Worm (Caenorhabditis elegans): ENCODE measurements around the gene F23A7.1.

F23A7.1 gene

ce11 chrX:16204310-16204709 is 12.9 kb upstream of the F23A7.1 start:
- no peak for TF ChIP-seq F57C9.4 (tag; optimal IDR thresholded peaks at IDR 0.05)
- no peak for TF ChIP-seq ztf-22 (GFP tag; optimal IDR thresholded peaks at IDR 0.05)
- TF ChIP-seq lsy-27 (tag; optimal IDR thresholded peaks at IDR 0.05; ENCODE audit: borderline replicate concordance, insufficient read depth) = no peak
- no peak for TF ChIP-seq F37B4.10 (GFP tag; IDR thresholded peaks at IDR 0.05)
- no peak for TF ChIP-seq ekl-4 (GFP tag; IDR thresholded peaks at IDR 0.05)
- TF ChIP-seq zfh-2 (GFP tag; conservative IDR thresholded peaks at IDR 0.05) = peak; percentile 68
- TF ChIP-seq mcd-1 (GFP tag; IDR thresholded peaks at IDR 0.05) = no peak
- TF ChIP-seq rcor-1 (GFP tag; IDR thresholded peaks at IDR 0.05) = no peak
- no peak for TF ChIP-seq lin-26 (GFP tag; IDR thresholded peaks at IDR 0.05)
- no peak for TF ChIP-seq snpc-4 (GFP tag; optimal IDR thresholded peaks at IDR 0.05)
- peak in 1 of 4 experiments; percentile 27 for TF ChIP-seq snpc-4 (tag; optimal IDR thresholded peaks at IDR 0.05)
- no peak for TF ChIP-seq ceh-40 (GFP tag; IDR thresholded peaks at IDR 0.05)
- no peak for TF ChIP-seq F23B12.7 (tag; optimal IDR thresholded peaks at IDR 0.05; ENCODE audit: insufficient read depth)
- TF ChIP-seq egrh-3 (GFP tag; IDR thresholded peaks at IDR 0.05) = peak; percentile 39; the same call in 1 of the 2 replicates
- TF ChIP-seq cebp-2 (GFP tag; IDR thresholded peaks at IDR 0.05) = no peak
- TF ChIP-seq aptf-3 (GFP tag; IDR thresholded peaks at IDR 0.05) = no peak
- TF ChIP-seq hlh-26 (GFP tag; conservative IDR thresholded peaks at IDR 0.05) = no peak
- TF ChIP-seq lsl-1 (GFP tag; optimal IDR thresholded peaks at IDR 0.05) = no peak
- no peak for TF ChIP-seq pbrm-1 (GFP tag; IDR thresholded peaks at IDR 0.05)
- no peak for TF ChIP-seq madf-10 (tag; optimal IDR thresholded peaks at IDR 0.05)
- no peak for TF ChIP-seq aptf-2 (GFP tag; conservative IDR thresholded peaks at IDR 0.05)
- TF ChIP-seq B0035.1 (tag; optimal IDR thresholded peaks at IDR 0.05) = no peak

- no peak for TF ChIP-seq Y79H2A.3 (GFP tag; conservative IDR thresholded peaks at IDR 0.05)
- no peak for TF ChIP-seq F52B5.7 (tag; optimal IDR thresholded peaks at IDR 0.05)
- no peak for TF ChIP-seq him-1 (tag; optimal IDR thresholded peaks at IDR 0.05)
- no peak for TF ChIP-seq mxl-1 (tag; optimal IDR thresholded peaks at IDR 0.05)
- no peak for TF ChIP-seq cebp-2 (GFP tag; IDR thresholded peaks at IDR 0.05)
- TF ChIP-seq snpc-4 (GFP tag; optimal IDR thresholded peaks at IDR 0.05) = no peak
- peak in 3 of 4 experiments; percentile 26 to 73 (median 70) for TF ChIP-seq snpc-4 (tag; optimal IDR thresholded peaks at IDR 0.05)
- TF ChIP-seq madf-3 (GFP tag; IDR thresholded peaks at IDR 0.05) = no peak
- no peak for TF ChIP-seq F57A8.1 (GFP tag; optimal IDR thresholded peaks at IDR 0.05)
- TF ChIP-seq madf-8 (GFP tag; conservative IDR thresholded peaks at IDR 0.05) = no peak
- no peak for TF ChIP-seq nhr-120 (GFP tag; IDR thresholded peaks at IDR 0.05)
- no peak for TF ChIP-seq lag-1 (GFP tag; IDR thresholded peaks at IDR 0.05)
- TF ChIP-seq ceh-27 (GFP tag; optimal IDR thresholded peaks at IDR 0.05) = peak; percentile 24
- TF ChIP-seq lin-35 (GFP tag; optimal IDR thresholded peaks at IDR 0.05) = peak in 1 of 3 experiments; percentile 60
- no peak for TF ChIP-seq C17E4.6 (GFP tag; IDR thresholded peaks at IDR 0.05)
- no peak for TF ChIP-seq ceh-100 (GFP tag; IDR thresholded peaks at IDR 0.05)
- TF ChIP-seq let-526 (GFP tag; IDR thresholded peaks at IDR 0.05) = no peak
- TF ChIP-seq K12H6.12 (tag; optimal IDR thresholded peaks at IDR 0.05) = peak; percentile 50
- TF ChIP-seq ceh-91 (GFP tag; IDR thresholded peaks at IDR 0.05) = no peak
- no peak for TF ChIP-seq chd-7 (tag; optimal IDR thresholded peaks at IDR 0.05)
- TF ChIP-seq ceh-40 (GFP tag; IDR thresholded peaks at IDR 0.05) = no peak
- TF ChIP-seq bed-1 (GFP tag; IDR thresholded peaks at IDR 0.05) = no peak
- no peak for TF ChIP-seq ztf-22 (GFP tag; optimal IDR thresholded peaks at IDR 0.05)
- peak; percentile 94 for TF ChIP-seq lin-40 (tag; optimal IDR thresholded peaks at IDR 0.05)
- peak; percentile 24 for TF ChIP-seq B0035.1 (tag; optimal IDR thresholded peaks at IDR 0.05)
- peak; percentile 42 for TF ChIP-seq atf-7 (tag; optimal IDR thresholded peaks at IDR 0.05)
- peak; percentile 72 for TF ChIP-seq K11D2.4 (GFP tag; IDR thresholded peaks at IDR 0.05)
- no peak for TF ChIP-seq dpl-1 (GFP tag; optimal IDR thresholded peaks at IDR 0.05)
- TF ChIP-seq madf-6 (GFP tag; IDR thresholded peaks at IDR 0.05) = no peak
- TF ChIP-seq ztf-3 (GFP tag; optimal IDR thresholded peaks at IDR 0.05) = no peak
- TF ChIP-seq F23B12.7 (tag; optimal IDR thresholded peaks at IDR 0.05; ENCODE audit: insufficient read depth) = peak; percentile 55
- TF ChIP-seq cebp-1 (GFP tag; IDR thresholded peaks at IDR 0.05) = no peak
- peak; percentile 77 for TF ChIP-seq cebp-1 (tag; optimal IDR thresholded peaks at IDR 0.05)
Observed at ce11 chrX:16205880-16206279, 11.3 kb upstream of the F23A7.1 start.
